Worm (Caenorhabditis elegans) whole organism, L4/young adult: Measurements from ENCODE around the gene flr-4.

ENCODE experiments used
- W03F9.2 ChIP-seq: fragments of 150-350 bp; optimal IDR thresholded peaks from 2 replicates; lab custom pipeline; 2014; ENCODE audit warnings: missing biosample characterization, missing genetic modification characterization
- dao-5 ChIP-seq: sonication (generic microtip); optimal IDR thresholded peaks from 2 replicates; lab custom pipeline; 2016; ENCODE audit warnings: missing genotype, missing genetic modification characterization, moderate library complexity, missing compliant biosample characterization
- him-1 ChIP-seq: sonication (generic microtip); optimal IDR thresholded peaks from 2 replicates; lab custom pipeline; 2016; ENCODE audit warnings: missing genotype, missing genetic modification reagents, missing genetic modification characterization, missing compliant biosample characterization

The flr-4 gene

DNA sequence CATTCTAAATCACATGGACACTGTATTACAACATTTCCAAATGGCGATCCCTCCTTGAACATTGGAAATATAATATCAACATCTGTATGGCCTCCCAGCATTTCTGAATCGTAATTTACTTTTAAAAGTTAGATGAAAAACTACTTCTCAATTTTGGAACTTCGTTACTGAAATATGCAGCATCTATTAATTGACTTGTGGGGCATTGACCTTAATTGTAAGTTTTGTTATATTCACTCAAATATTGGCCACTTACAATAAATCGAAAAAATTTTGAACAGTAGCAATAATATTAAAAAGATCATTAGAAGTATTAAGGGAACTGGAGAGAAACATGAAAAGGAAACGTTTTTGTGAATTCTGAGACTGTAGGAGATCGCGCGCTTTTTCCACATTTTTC lies 20.0 kb upstream of the flr-4 start, which contains the start of gene mam-6:
mam-6 (minus strand) TSS at position 101 of the 400 bp plus-strand sequence.
- TF ChIP-seq him-1 (tag; lab: Kevin White, UChicago): no peak
- TF ChIP-seq W03F9.2 (tag; lab: Kevin White, UChicago): no peak

DNA sequence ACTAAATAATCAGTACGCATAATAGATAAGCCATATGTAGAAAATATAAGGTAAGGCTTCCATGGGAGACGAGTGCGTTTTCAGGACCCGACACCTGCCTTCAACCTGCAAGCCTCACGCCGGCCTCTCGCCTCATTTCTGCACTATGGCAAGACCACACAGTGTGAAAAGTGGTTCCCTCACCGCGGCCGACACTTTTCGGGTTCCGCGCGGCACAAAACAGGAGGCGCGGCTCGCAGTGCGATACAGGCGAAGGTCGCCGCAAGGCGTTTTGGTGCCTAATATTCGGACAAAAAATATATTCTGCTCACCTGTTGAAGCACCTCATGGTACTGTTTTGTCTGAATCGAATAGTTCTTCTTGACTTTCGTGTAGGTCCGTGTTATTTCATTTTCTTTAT lies 19.1 kb upstream of the flr-4 start:
- TF ChIP-seq dao-5 (no peak), him-1 (tag; lab: Kevin White, UChicago) (no peak), W03F9.2 (tag; lab: Kevin White, UChicago) (no peak)

DNA sequence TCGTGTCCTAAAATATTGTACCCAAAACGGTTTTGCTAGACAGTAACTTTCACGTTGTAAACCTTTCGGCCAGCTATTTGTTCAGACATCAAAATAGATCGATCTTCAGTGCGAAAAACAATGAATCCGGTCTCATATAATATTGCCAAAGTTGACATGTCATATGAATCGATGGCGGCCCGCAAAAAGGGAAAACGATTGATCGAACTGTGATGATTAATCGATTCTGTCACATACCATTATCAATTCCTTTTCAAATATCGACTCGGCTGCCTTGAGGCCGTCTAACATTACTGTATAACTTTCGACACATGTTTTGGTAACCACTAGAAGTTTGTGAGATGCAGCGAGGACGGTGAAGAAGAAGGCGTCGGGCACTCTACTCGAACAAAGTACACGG lies 16.3 kb upstream of the flr-4 start:
- TF ChIP-seq him-1 (tag; lab: Kevin White, UChicago): no peak
- no peak for TF ChIP-seq W03F9.2 (tag; lab: Kevin White, UChicago)
- TF ChIP-seq dao-5: no peak

DNA sequence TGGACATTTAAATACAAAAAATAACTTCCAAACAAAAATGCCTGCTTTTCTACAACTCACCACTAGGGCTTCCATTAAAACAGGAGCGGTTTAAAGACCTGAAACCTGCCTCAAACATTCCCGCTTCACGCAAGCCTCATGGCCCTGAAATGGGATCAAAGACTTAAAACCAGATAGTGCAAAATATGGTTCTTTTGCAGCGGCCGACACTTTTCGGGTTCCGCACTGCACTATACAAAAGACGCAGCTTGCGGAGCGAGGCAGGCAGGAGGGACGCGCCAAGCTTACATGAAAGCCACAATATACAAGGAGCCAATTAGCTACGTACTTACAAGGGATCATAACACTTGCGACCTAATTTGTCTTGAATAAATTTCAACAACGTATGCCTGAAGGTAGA lies 15.7 kb upstream of the flr-4 start:
- TF ChIP-seq W03F9.2 (tag; lab: Kevin White, UChicago) (no peak), dao-5 (no peak), him-1 (tag; lab: Kevin White, UChicago) (no peak)

DNA sequence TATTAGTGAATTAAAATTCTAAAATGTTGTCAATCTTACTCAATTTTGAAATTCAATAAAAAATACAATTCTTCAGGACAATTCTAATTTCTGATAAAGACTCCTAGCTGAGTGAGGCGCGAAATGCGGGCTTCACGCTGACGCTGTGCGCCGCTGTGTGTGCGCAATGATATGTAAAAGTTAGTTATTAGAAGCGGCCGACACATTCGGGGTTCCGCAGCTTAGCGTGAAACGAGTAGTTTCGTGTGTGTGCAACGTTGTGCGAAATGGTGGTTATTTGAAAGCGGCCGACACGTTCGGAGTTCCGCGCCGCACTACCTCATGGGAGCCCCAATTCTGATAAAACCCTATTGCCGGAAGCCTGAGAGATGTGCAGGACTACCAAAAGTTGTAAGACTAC lies 14.0 kb upstream of the flr-4 start:
- TF ChIP-seq him-1 (tag; lab: Kevin White, UChicago) (no peak), W03F9.2 (tag; lab: Kevin White, UChicago) (no peak), dao-5 (no peak)

DNA sequence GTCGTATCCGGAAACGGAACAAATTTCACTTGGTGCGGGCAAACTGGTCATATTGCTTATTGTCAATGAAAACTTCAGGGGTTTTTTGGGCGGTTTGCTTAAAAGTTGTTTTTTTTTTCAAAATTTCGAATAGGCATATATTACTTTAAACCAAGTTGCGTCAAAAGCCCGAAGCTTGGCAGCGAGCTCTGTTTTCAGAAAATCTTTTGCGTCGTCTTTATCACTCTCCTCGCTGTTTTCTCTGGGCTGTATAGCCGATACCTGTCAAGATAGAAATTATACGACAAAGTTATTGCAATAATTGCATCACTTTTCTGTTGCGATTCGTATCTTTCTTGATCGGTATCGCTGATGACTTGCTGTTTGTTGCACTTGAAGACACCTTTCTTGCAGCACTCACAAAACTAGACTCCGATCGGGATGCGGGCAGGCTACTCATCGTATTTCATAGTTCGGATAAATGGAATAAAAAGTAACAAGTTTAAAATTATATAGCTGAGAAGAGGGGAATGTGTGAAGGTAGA lies 13.1 kb upstream of the flr-4 start, which contains the start of the genes H40L08.3 and H40L08.9:
H40L08.3 (minus strand) TSS at position 51 of the 524 bp plus-strand sequence.
H40L08.9 (minus strand) TSS at position 439 of the 524 bp plus-strand sequence.
- TF ChIP-seq W03F9.2 (tag; lab: Kevin White, UChicago) (no peak), him-1 (tag; lab: Kevin White, UChicago) (no peak), dao-5 (no peak)

DNA sequence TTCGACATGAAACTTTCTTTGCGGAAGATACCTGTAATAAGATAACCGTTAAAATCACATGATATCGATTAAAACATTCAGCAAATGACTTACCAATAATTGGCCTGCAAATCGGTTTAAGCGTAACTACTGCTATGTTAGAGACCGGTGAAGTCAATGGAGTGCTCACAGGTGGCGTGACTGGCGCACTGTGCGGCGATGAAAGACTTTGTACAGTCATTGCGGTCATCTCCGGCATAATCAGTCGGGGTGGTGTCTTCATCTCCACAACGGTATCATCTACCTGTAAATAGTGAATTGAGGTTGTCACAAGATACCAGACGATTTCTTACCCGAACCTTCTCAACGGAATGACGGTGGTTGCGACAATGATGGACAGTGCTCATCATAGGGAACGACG lies 12.3 kb upstream of the flr-4 start:
- TF ChIP-seq him-1 (tag; lab: Kevin White, UChicago) (no peak), W03F9.2 (tag; lab: Kevin White, UChicago) (no peak), dao-5 (no peak)

DNA sequence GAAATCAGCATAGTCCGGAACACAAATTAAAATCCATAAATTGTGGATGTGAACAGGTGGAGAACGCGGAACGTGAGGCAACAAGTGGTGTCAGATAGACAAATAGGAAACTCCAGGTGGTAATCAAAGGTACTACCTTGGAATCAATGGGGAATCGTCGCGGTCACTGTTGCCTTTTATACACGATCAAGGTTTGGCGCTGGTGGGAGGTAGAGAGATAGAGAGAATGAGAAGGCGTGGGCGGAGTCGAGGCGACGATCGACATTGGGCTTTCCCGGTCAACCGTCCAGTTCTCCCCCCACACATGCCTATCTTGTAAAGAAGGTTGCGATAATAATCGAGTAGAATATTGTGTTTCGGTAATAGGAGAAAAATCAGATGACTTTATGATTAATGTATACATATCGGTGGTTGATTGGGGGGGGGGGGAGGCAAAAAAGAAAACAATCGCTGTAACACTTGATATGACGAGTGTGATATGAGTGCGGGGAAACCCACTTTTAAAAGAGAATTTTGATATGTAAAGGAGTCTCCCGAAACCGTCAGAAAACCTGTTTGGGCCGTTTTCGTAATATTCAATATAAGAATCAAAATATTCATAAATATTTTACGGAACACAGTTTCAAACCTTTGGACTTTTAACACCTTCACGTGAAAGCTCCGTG lies 11.5 kb upstream of the flr-4 start, which contains the start of the genes H40L08.8, H40L08.2 and H40L08.7:
H40L08.8 (minus strand) TSS at position 37 of the 665 bp plus-strand sequence.
H40L08.2 (minus strand) TSS at position 148 of the 665 bp plus-strand sequence.
H40L08.7 (minus strand) TSS at position 148 of the 665 bp plus-strand sequence.
- TF ChIP-seq dao-5 (no peak), W03F9.2 (tag; lab: Kevin White, UChicago) (no peak), him-1 (tag; lab: Kevin White, UChicago) (no peak)

DNA sequence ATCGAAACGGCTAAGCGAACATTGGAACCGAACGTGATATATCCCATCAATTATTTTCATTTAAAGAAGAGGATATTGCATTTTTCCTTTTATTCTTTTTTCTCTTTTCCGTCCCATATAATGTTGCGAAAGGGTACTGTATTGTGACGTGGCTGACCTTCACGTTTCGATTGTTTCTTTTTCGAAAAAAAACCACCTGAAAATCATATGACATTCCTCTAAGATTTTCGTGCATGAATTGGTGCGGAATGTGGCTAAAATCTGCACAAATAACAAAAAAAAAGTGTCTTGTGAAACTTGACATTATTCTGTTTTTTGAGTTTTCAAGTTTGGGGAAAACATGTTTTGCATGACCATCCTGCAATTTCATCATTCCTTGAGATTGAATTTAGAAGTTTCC lies 10.9 kb upstream of the flr-4 start:
- TF ChIP-seq dao-5: no peak
- no peak for TF ChIP-seq W03F9.2 (tag; lab: Kevin White, UChicago)
- no peak for TF ChIP-seq him-1 (tag; lab: Kevin White, UChicago)

DNA sequence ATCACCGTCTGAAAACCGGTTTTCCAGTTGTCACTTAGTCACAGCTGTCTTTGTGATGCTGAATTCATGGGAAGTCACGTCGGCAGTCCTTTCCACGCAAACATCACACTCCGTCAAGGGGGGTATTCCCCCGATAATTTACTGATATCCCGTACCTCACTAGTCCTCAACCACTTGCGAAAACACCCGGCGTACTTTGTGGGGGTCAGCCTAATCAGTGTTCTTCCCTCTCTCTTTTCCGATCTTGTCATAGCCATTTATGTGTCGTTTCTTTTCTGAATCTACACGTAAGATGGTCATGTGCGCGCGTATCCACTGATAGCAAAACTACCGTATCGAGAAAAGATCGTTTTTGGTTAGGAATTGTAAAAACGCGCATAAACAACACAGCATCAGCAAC lies 9.8 kb upstream of the flr-4 start:
- TF ChIP-seq him-1 (tag; lab: Kevin White, UChicago) (no peak), W03F9.2 (tag; lab: Kevin White, UChicago) (no peak), dao-5 (no peak)

DNA sequence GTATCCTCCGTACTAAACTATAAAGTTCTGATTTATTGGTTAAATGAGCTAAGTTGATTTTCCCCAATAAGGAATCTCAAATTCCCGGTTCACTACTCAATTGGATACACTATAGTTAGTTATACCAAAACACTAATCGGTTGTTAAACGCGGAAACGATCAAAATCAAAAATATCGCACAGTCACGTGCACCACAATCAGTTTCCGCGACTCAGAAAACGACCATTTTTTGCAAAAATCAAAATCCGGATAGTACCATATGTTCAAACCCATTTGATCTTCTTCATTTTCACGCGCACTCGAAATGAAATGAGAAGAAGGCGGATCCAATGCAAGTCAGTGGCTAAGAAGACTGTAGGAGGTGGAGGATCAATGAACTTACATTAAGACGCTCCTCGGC lies 7.7 kb upstream of the flr-4 start:
- no peak for TF ChIP-seq him-1 (tag; lab: Kevin White, UChicago)
- no peak for TF ChIP-seq dao-5
- no peak for TF ChIP-seq W03F9.2 (tag; lab: Kevin White, UChicago)

DNA sequence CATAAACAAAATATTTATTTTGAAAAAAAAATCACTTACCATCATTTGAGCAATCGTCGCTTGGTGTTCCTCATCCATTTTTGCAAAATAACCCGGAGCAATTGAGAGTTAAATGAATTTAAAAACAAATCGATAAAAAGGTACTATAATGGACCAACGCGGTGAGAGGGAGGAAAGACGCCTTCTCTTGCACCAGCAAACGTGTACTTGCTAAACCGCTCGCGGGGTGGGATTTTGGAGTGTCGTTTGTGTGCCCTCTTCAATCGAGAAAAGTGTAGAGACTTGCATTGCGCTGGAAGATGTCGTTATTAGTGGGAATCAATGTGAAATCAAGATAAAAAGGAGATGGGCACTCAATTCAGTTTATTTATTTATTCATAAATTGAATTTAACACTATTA lies 5.4 kb upstream of the flr-4 start, which contains the start of gene H40L08.1:
H40L08.1 (minus strand) TSS at position 292 of the 400 bp plus-strand sequence.
- TF ChIP-seq him-1 (tag; lab: Kevin White, UChicago) (no peak), W03F9.2 (tag; lab: Kevin White, UChicago) (no peak), dao-5 (no peak)

DNA sequence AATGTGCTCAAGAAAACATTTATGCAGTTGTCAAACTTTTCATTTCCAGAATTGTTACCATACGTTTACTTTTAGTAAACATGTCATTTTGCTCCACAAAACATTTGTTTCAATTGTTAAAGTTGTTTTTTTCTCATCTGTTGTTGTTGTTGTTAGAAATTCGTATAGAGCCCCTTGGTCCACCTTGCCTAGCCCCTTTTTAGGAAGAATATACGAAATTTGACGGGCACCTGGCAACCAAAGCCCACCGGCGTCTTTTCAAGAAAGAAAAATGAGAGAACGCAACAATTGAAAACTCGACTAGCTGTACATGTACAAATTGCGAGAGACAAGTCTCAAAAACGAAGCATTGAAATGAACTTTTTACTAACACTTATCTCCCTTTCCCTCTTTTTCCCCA lies 4.8 kb upstream of the flr-4 start, which contains the start of gene F09B12.5:
F09B12.5 (plus strand) TSS at position 301 of the 400 bp plus-strand sequence.
- TF ChIP-seq W03F9.2 (tag; lab: Kevin White, UChicago) (no peak), him-1 (tag; lab: Kevin White, UChicago) (no peak), dao-5 (no peak)

DNA sequence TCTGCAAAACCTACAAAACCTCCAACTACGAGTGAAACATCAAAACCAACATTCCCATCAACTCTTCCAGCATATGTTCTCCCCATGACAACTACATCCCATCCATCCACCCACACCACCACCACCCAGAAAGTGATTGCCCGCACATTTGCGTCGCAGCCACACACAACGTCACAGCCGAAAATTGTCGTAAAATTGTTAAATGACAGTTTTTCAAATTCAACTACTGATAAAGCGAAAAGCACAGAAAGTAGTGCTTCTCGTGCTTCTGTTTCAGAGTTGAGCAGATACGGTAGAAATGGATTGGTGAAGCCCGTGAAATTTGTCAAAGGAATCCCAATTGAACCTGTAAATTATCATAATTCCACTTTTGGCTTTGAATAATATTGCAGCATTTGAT lies 1.4 kb upstream of the flr-4 start:
- no peak for TF ChIP-seq dao-5
- TF ChIP-seq him-1 (tag; lab: Kevin White, UChicago): no peak
- TF ChIP-seq W03F9.2 (tag; lab: Kevin White, UChicago): no peak
